Worm (Caenorhabditis elegans): Measurements from ENCODE around the gene unc-18.

- TF ChIP-seq nhr-28 (tag; optimal IDR thresholded peaks at IDR 0.05) (no peak), nhr-6 (tag; optimal IDR thresholded peaks at IDR 0.05) (no peak), nhr-237 (tag; optimal IDR thresholded peaks at IDR 0.05) (no peak), hlh-30 (tag; optimal IDR thresholded peaks at IDR 0.05; ENCODE audit: insufficient read depth) (no peak), dmd-6 (GFP tag; IDR thresholded peaks at IDR 0.05) (no peak), fos-1 (tag; optimal IDR thresholded peaks at IDR 0.05) (no peak), gei-8 (GFP tag; optimal IDR thresholded peaks at IDR 0.05) (no peak), lin-1 (GFP tag; IDR thresholded peaks at IDR 0.05) (no peak), pha-4 (GFP tag; IDR thresholded peaks at IDR 0.05) (no peak), pha-4 (tag; optimal IDR thresholded peaks at IDR 0.05) (no peak), ama-1 (optimal IDR thresholded peaks at IDR 0.05) (no peak), ZK546.5 (tag; optimal IDR thresholded peaks at IDR 0.05) (no peak), nhr-10 (tag; optimal IDR thresholded peaks at IDR 0.05) (no peak), aly-2 (tag; optimal IDR thresholded peaks at IDR 0.05) (no peak), mep-1 (tag; optimal IDR thresholded peaks at IDR 0.05) (no peak)
Observed at ce11 chrX:7689119-7689518, 6.4 kb downstream of the unc-18 start, which contains the start of gene clik-2.
